Worm (Caenorhabditis elegans): ENCODE data around the gene col-148.

Gene col-148

DNA sequence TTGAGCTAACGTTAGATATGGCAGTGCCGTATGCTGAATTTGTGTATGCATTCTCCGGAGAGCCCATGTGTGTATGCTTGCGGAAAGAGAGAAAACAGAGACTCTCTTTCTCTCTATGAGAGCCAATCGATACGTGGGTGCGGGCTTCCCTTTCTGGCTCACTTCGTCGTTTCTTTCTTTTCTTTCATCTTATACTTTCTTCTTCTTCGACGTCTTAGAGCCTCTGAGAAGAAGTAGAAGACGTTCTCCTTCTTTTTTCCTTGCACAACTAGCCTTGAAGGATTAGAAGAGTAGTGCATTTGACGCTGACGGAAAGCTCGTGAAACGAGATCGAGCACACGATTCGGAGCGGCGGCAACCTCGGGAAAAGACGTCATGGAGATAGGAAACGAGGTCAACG is 32.3 kb downstream of the col-148 start (continued):
- TF ChIP-seq arid-1 (GFP tag; conservative IDR thresholded peaks at IDR 0.05), result no peak
- no peak for TF ChIP-seq nhr-48 (tag; optimal IDR thresholded peaks at IDR 0.05)

DNA sequence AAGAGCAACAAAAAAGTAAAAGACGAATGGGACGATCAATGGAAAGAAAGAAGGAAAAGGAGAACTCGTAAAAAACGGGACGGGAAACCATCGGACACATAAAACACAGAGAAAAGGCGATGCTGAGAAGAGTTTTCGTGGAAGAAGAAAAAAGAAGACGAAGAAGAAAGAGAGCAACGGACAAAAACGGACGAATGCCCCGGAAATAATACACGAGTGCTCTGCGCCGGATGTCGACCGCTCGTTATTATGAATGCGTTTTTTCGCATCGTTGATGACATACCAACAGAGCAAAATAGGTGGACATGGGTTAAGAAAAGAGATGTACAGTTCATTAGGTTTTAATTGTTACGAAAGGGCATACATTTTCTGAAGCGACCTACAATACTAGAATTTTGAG is 34.1 kb downstream of the col-148 start, which contains the start of gene Y22F5A.11:
TSS of gene Y22F5A.11 (minus strand) at position 28 of the 400 bp plus-strand sequence.
- TF ChIP-seq lim-7 (GFP tag; IDR thresholded peaks at IDR 0.05) (no peak), ZK546.5 (tag; optimal IDR thresholded peaks at IDR 0.05) (no peak), dmd-6 (GFP tag; IDR thresholded peaks at IDR 0.05) (no peak), mxl-3 (GFP tag; optimal IDR thresholded peaks at IDR 0.05) (no peak), fos-1 (tag; optimal IDR thresholded peaks at IDR 0.05) (no peak), arid-1 (GFP tag; conservative IDR thresholded peaks at IDR 0.05) (no peak), nhr-11 (tag; optimal IDR thresholded peaks at IDR 0.05) (no peak), dpl-1 (GFP tag; optimal IDR thresholded peaks at IDR 0.05) (no peak), fkh-10 (GFP tag; optimal IDR thresholded peaks at IDR 0.05) (peak; percentile 18), ctbp-1 (GFP tag; IDR thresholded peaks at IDR 0.05) (no peak), nhr-237 (tag; optimal IDR thresholded peaks at IDR 0.05) (no peak), madf-5 (GFP tag; IDR thresholded peaks at IDR 0.05) (no peak), pha-4 (GFP tag; IDR thresholded peaks at IDR 0.05) (no peak), pha-4 (tag; optimal IDR thresholded peaks at IDR 0.05) (no peak), unc-39 (tag; optimal IDR thresholded peaks at IDR 0.05) (no peak), rbr-2 (tag; optimal IDR thresholded peaks at IDR 0.05) (peak; percentile 11), mep-1 (tag; optimal IDR thresholded peaks at IDR 0.05) (peak; percentile 41), ceh-62 (tag; optimal IDR thresholded peaks at IDR 0.05) (no peak), hmg-1.1 (GFP tag; IDR thresholded peaks at IDR 0.05) (peak; percentile 23; the same call in 1 of the 2 replicates)

DNA sequence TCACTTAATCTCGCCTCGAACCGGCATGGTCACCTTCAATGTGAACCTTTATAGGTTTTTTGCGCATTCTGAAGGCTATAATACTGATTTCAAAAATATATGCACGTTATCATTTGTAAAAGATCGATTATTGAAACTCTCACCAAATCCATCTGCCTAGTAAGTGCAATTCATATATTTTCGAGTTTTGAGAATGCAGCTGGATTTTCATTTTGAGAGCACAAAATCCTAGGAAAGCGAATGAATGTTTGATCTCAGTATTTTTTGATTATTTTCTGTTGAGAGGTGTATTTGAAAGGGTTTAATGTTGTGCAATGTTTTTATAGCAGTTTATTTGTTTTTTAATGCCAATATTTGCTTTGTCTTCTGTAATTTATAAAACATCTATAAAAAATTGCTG is 34.5 kb downstream of the col-148 start:
- TF ChIP-seq unc-62 (GFP tag; optimal IDR thresholded peaks at IDR 0.05 in 1 of 2), result peak in 1 of 2 experiments; percentile 36
- no peak for TF ChIP-seq unc-62 (tag; optimal IDR thresholded peaks at IDR 0.05)
- no peak for TF ChIP-seq fos-1 (tag; optimal IDR thresholded peaks at IDR 0.05)

DNA sequence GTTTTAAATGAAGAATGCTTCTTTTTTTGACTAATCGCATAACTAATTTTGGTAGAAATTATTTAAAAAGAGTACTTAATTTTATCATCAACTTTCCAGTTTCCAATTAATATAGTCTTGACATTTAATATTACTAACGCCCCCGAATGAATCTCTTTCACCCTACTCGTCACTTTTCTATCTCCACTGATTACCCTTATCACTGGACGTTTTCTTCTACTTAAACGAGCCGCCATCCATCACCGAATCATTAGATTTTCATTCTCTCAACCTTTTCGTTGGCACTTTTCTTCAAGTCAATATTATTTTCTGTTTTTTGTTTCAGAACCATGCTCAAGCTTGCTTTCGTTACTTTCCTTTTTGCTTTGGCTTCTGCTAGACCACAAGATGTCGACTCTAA is 36.0 kb downstream of the col-148 start, which contains the start of gene lys-1:
TSS of gene lys-1 (plus strand) at position 326 of the 400 bp plus-strand sequence.
- TF ChIP-seq set-16 (GFP tag; IDR thresholded peaks at IDR 0.05) (no peak), hlh-11 (tag; optimal IDR thresholded peaks at IDR 0.05) (peak; percentile 48), lin-1 (GFP tag; IDR thresholded peaks at IDR 0.05) (no peak), zfp-2 (tag; optimal IDR thresholded peaks at IDR 0.05) (no peak), attf-4 (tag; optimal IDR thresholded peaks at IDR 0.05) (no peak), Y5F2A.4 (GFP tag; optimal IDR thresholded peaks at IDR 0.05) (no peak), hmg-1.1 (GFP tag; IDR thresholded peaks at IDR 0.05) (no peak), zfp-3 (GFP tag; conservative IDR thresholded peaks at IDR 0.05) (no peak), tra-1 (GFP tag; IDR thresholded peaks at IDR 0.05) (no peak), spr-3 (GFP tag; optimal IDR thresholded peaks at IDR 0.05) (no peak), D1046.2 (GFP tag; IDR thresholded peaks at IDR 0.05) (no peak), F26F4.8 (GFP tag; conservative IDR thresholded peaks at IDR 0.05) (no peak), mes-2 (tag; optimal IDR thresholded peaks at IDR 0.05; ENCODE audit: poor library complexity, severe bottlenecking) (no peak), nhr-77 (tag; optimal IDR thresholded peaks at IDR 0.05) (peak; percentile 8), Y105C5A.15 (GFP tag; IDR thresholded peaks at IDR 0.05) (no peak), ceh-28 (tag; optimal IDR thresholded peaks at IDR 0.05) (no peak), ZK546.5 (tag; optimal IDR thresholded peaks at IDR 0.05) (no peak), nhr-25 (tag; optimal IDR thresholded peaks at IDR 0.05; ENCODE audit: borderline replicate concordance, insufficient read depth) (no peak), daf-19 (GFP tag; conservative IDR thresholded peaks at IDR 0.05) (no peak), nhr-76 (tag; optimal IDR thresholded peaks at IDR 0.05) (no peak), nhr-237 (tag; optimal IDR thresholded peaks at IDR 0.05) (no peak), ctbp-1 (GFP tag; IDR thresholded peaks at IDR 0.05) (no peak), daf-16 (GFP tag; optimal IDR thresholded peaks at IDR 0.05) (no peak), daf-16 (tag; optimal IDR thresholded peaks at IDR 0.05) (peak; percentile 60), nhr-28 (tag; optimal IDR thresholded peaks at IDR 0.05) (peak; percentile 68), F49E8.2 (tag; optimal IDR thresholded peaks at IDR 0.05; ENCODE audit: borderline replicate concordance) (no peak), pqm-1 (tag; optimal IDR thresholded peaks at IDR 0.05) (peak; percentile 92), dve-1 (tag; optimal IDR thresholded peaks at IDR 0.05; ENCODE audit: insufficient read depth) (peak; percentile 24), T26A8.4 (GFP tag; IDR thresholded peaks at IDR 0.05) (no peak), hif-1 (tag; optimal IDR thresholded peaks at IDR 0.05) (no peak)

Data from whole organism, L4 larva.